Fruit fly (Drosophila melanogaster): ENCODE data around the gene Fur1.

dm6 chr3R:25297678-25298077 lies 175.2 kb downstream of the Fur1 start, which contains the start of gene CG31097:
- TF ChIP-seq h (optimal IDR thresholded peaks at IDR 0.05): no peak
- TF ChIP-seq psq (optimal IDR thresholded peaks at IDR 0.05): no peak
- TF ChIP-seq Sin3A (optimal IDR thresholded peaks at IDR 0.05): no peak
- no peak for TF ChIP-seq Myc (optimal IDR thresholded peaks at IDR 0.05)

All from Kc167 (cell line).